Fruit fly (Drosophila melanogaster) whole organism, embryonic: Measurements from ENCODE around the gene CG6481.

ENCODE experiments used
- Adf1 ChIP-seq: fragments of 200-800 bp; sonication (Bioruptor generic); IDR thresholded peaks from 2 replicates; pipeline ENCODE4 v1.3.6; 2022; ENCODE audit warnings: missing biosample characterization, missing genetic modification characterization
- Antp ChIP-seq: fragments of 200-800 bp; sonication (Bioruptor generic); optimal IDR thresholded peaks from 3 replicates; lab custom pipeline; 2016; ENCODE audit warnings: missing biosample characterization, missing genetic modification characterization
- Bgb ChIP-seq: fragments of 200-800 bp; sonication (Bioruptor generic); IDR thresholded peaks from 2 replicates; pipeline ENCODE4 v1.3.6; 2022; ENCODE audit warnings: missing biosample characterization, missing genetic modification characterization; ENCODE audit not compliant: partially characterized antibody
- Blimp-1 ChIP-seq: fragments of 200-800 bp; sonication (Bioruptor generic); optimal IDR thresholded peaks from 3 replicates; lab custom pipeline; 2018; ENCODE audit warnings: missing biosample characterization, missing genetic modification characterization, mild to moderate bottlenecking, moderate library complexity, missing genetic modification reagents
- CG10979 ChIP-seq: fragments of 200-800 bp; sonication (Bioruptor generic); optimal IDR thresholded peaks from 2 replicates; lab custom pipeline; 2018; ENCODE audit warnings: missing biosample characterization, mild to moderate bottlenecking, missing genetic modification characterization, moderate library complexity
- CG13894 ChIP-seq: fragments of 200-800 bp; sonication (Bioruptor generic); optimal IDR thresholded peaks from 3 replicates; lab custom pipeline; 2018; ENCODE audit warnings: missing biosample characterization, mild to moderate bottlenecking, missing genetic modification characterization, moderate library complexity
- CG15073 ChIP-seq: fragments of 200-800 bp; sonication (Bioruptor generic); optimal IDR thresholded peaks from 2 replicates; lab custom pipeline; 2016; ENCODE audit warnings: missing biosample characterization, missing genetic modification characterization
- CG17328 ChIP-seq: fragments of 200-800 bp; sonication (Bioruptor generic); IDR thresholded peaks from 2 replicates; pipeline ENCODE4 v1.3.6; 2022; ENCODE audit warnings: missing biosample characterization, missing genetic modification characterization
- CG17568 ChIP-seq: fragments of 200-800 bp; sonication (Bioruptor generic); optimal IDR thresholded peaks from 2 replicates; lab custom pipeline; 2018; ENCODE audit warnings: missing biosample characterization, mild to moderate bottlenecking, missing genetic modification characterization, moderate library complexity
- CG18262 ChIP-seq: fragments of 200-800 bp; optimal IDR thresholded peaks from 3 replicates; lab custom pipeline; 2019; ENCODE audit warnings: missing biosample characterization, mild to moderate bottlenecking, missing genetic modification characterization, moderate library complexity
- CG18764 ChIP-seq: fragments of 200-800 bp; sonication (Bioruptor generic); optimal IDR thresholded peaks from 3 replicates; lab custom pipeline; 2016; ENCODE audit warnings: missing biosample characterization, missing genetic modification characterization
- CG31224 ChIP-seq: fragments of 200-800 bp; sonication (Bioruptor generic); IDR thresholded peaks from 2 replicates; pipeline ENCODE4 v1.3.6; 2022; ENCODE audit warnings: missing biosample characterization, missing genetic modification characterization
- CG32767 ChIP-seq: fragments of 200-800 bp; sonication (Bioruptor generic); IDR thresholded peaks from 2 replicates; pipeline ENCODE4 v1.3.6; 2022; ENCODE audit warnings: missing biosample characterization, missing genetic modification characterization
- CG4360 ChIP-seq: fragments of 200-800 bp; sonication (Bioruptor generic); IDR thresholded peaks from 2 replicates; pipeline ENCODE4 v1.3.6; 2022; ENCODE audit warnings: missing biosample characterization, missing genetic modification characterization
- CG43689 ChIP-seq: fragments of 200-800 bp; sonication (Bioruptor generic); IDR thresholded peaks from 2 replicates; pipeline ENCODE4 v1.3.6; 2022; ENCODE audit warnings: missing biosample characterization, missing genetic modification characterization
- CG7963 ChIP-seq: fragments of 200-800 bp; sonication (Bioruptor generic); IDR thresholded peaks from 3 replicates; pipeline ENCODE4 v1.3.6; 2022; ENCODE audit warnings: missing biosample characterization, missing genetic modification characterization; ENCODE audit not compliant: partially characterized antibody
- CG7987 ChIP-seq: fragments of 200-800 bp; sonication (Bioruptor generic); optimal IDR thresholded peaks from 2 replicates; lab custom pipeline; 2018; ENCODE audit warnings: missing biosample characterization, mild to moderate bottlenecking, missing genetic modification characterization, moderate library complexity
- Doc2 ChIP-seq: fragments of 200-800 bp; sonication (Bioruptor generic); IDR thresholded peaks from 2 replicates; pipeline ENCODE4 v1.3.6; 2022; ENCODE audit warnings: missing biosample characterization, missing genetic modification characterization
- Fer2 ChIP-seq: fragments of 200-800 bp; sonication (Bioruptor generic); optimal IDR thresholded peaks from 2 replicates; lab custom pipeline; 2018; ENCODE audit warnings: missing biosample characterization, mild to moderate bottlenecking, missing genetic modification characterization, moderate library complexity
- HHEX ChIP-seq: fragments of 200-800 bp; sonication (Bioruptor generic); optimal IDR thresholded peaks from 3 replicates; lab custom pipeline; 2017; ENCODE audit warnings: missing biosample characterization, mild to moderate bottlenecking, missing genetic modification characterization, missing genetic modification reagents
- Hey ChIP-seq: fragments of 200-800 bp; sonication (Bioruptor generic); optimal IDR thresholded peaks from 3 replicates; lab custom pipeline; 2018; ENCODE audit warnings: missing biosample characterization, mild to moderate bottlenecking, missing genetic modification characterization
- HmgD ChIP-seq: fragments of 200-800 bp; sonication (Bioruptor generic); optimal IDR thresholded peaks from 3 replicates; lab custom pipeline; 2016; ENCODE audit warnings: missing biosample characterization, missing genetic modification characterization
- Hmr ChIP-seq: fragments of 200-800 bp; sonication (Bioruptor generic); optimal IDR thresholded peaks from 3 replicates; lab custom pipeline; 2017; ENCODE audit warnings: mild to moderate bottlenecking, missing biosample characterization, missing genetic modification reagents, missing genetic modification characterization
- Hr3 ChIP-seq: fragments of 200-800 bp; sonication (Bioruptor generic); optimal IDR thresholded peaks from 3 replicates; lab custom pipeline; 2016; ENCODE audit warnings: missing biosample characterization, missing genetic modification characterization
- Mrtf ChIP-seq: fragments of 200-800 bp; sonication (Bioruptor generic); IDR thresholded peaks from 3 replicates; pipeline ENCODE4 v1.3.6; 2022; ENCODE audit warnings: missing biosample characterization, missing genetic modification characterization
- Sry-δ ChIP-seq: fragments of 200-800 bp; sonication (Bioruptor generic); optimal IDR thresholded peaks from 2 replicates; lab custom pipeline; 2016; ENCODE audit warnings: missing biosample characterization, missing genetic modification characterization
- ato ChIP-seq: fragments of 200-800 bp; sonication (Bioruptor generic); IDR thresholded peaks from 2 replicates; pipeline ENCODE4 v1.3.6; 2022; ENCODE audit warnings: missing biosample characterization, missing genetic modification characterization; ENCODE audit not compliant: partially characterized antibody
- croc ChIP-seq: fragments of 200-800 bp; sonication (Bioruptor generic); conservative IDR thresholded peaks from 3 replicates; pipeline ENCODE4 v1.3.6; 2022; ENCODE audit warnings: missing biosample characterization, missing genetic modification characterization
- cwo ChIP-seq: fragments of 200-800 bp; sonication (Bioruptor generic); optimal IDR thresholded peaks from 3 replicates; lab custom pipeline; 2017; ENCODE audit warnings: missing biosample characterization, missing genetic modification characterization, mild to moderate bottlenecking, moderate library complexity, missing genetic modification reagents
- dimm ChIP-seq: fragments of 200-800 bp; sonication (Bioruptor generic); IDR thresholded peaks from 2 replicates; pipeline ENCODE4 v1.3.6; 2022; ENCODE audit warnings: missing biosample characterization, missing genetic modification characterization
- dysf ChIP-seq: fragments of 200-800 bp; sonication (Bioruptor generic); IDR thresholded peaks from 3 replicates; pipeline ENCODE4 v1.3.6; 2022; ENCODE audit warnings: missing biosample characterization, missing genetic modification characterization
- eve ChIP-seq, 2 experiments: fragments of >200 bp; optimal IDR thresholded peaks; 2 replicates each; lab custom pipeline; 2017; ENCODE audit warnings: missing biosample characterization in 2 of 2, missing genetic modification characterization in 2 of 2
- fru ChIP-seq: fragments of >200 bp; optimal IDR thresholded peaks from 2 replicates; lab custom pipeline; 2017
- gem ChIP-seq: fragments of 200-800 bp; sonication (Bioruptor generic); optimal IDR thresholded peaks from 2 replicates; lab custom pipeline; 2019; ENCODE audit warnings: missing biosample characterization, mild to moderate bottlenecking, missing genetic modification characterization, moderate library complexity
- grau ChIP-seq: fragments of 200-800 bp; optimal IDR thresholded peaks from 3 replicates; lab custom pipeline; 2019; ENCODE audit warnings: missing biosample characterization, mild to moderate bottlenecking, missing genetic modification characterization, moderate library complexity
- inv ChIP-seq: fragments of 200-800 bp; sonication (Bioruptor generic); IDR thresholded peaks from 2 replicates; pipeline ENCODE4 v1.3.6; 2022; ENCODE audit warnings: missing biosample characterization, missing genetic modification characterization; ENCODE audit not compliant: partially characterized antibody
- kni ChIP-seq: fragments of 200-800 bp; sonication (Bioruptor generic); optimal IDR thresholded peaks from 3 replicates; lab custom pipeline; 2017; ENCODE audit warnings: mild to moderate bottlenecking, missing biosample characterization, missing genetic modification reagents, missing genetic modification characterization
- mirr ChIP-seq: fragments of 200-800 bp; sonication (Bioruptor generic); optimal IDR thresholded peaks from 3 replicates; lab custom pipeline; 2018; ENCODE audit warnings: missing biosample characterization, mild to moderate bottlenecking, missing genetic modification characterization
- oc ChIP-seq: fragments of 200-800 bp; sonication (Bioruptor generic); optimal IDR thresholded peaks from 2 replicates; lab custom pipeline; 2018; ENCODE audit warnings: missing biosample characterization, mild to moderate bottlenecking, missing genetic modification characterization, moderate library complexity
- onecut ChIP-seq: fragments of 200-800 bp; sonication (Bioruptor generic); IDR thresholded peaks from 2 replicates; pipeline ENCODE4 v1.3.6; 2022; ENCODE audit warnings: missing biosample characterization, missing genetic modification characterization
- prd ChIP-seq, 3 experiments: fragments of >200 bp in 2 of 3; fragments of 200-800 bp in 1 of 3; sonication (Bioruptor generic) in 1 of 3; optimal IDR thresholded peaks in 2 of 3; IDR thresholded peaks in 1 of 3; 2 replicates in 2 of 3; 3 replicates in 1 of 3; pipeline versions ENCODE4 v1.3.6 to Lab custom; 2017 to 2022; ENCODE audit warnings: missing biosample characterization in 1 of 3, missing genetic modification characterization in 1 of 3
- row ChIP-seq: fragments of 200-800 bp; sonication (Bioruptor generic); IDR thresholded peaks from 3 replicates; pipeline ENCODE4 v1.3.6; 2022; ENCODE audit warnings: missing biosample characterization, missing genetic modification characterization
- scrt ChIP-seq: fragments of 200-800 bp; sonication (Bioruptor generic); optimal IDR thresholded peaks from 2 replicates; lab custom pipeline; 2018; ENCODE audit warnings: missing biosample characterization, mild to moderate bottlenecking, missing genetic modification characterization, moderate library complexity
- tap ChIP-seq: fragments of 200-800 bp; optimal IDR thresholded peaks from 3 replicates; lab custom pipeline; 2019; ENCODE audit warnings: missing biosample characterization, mild to moderate bottlenecking, missing genetic modification characterization, moderate library complexity
- tgo ChIP-seq: fragments of 200-800 bp; sonication (Bioruptor generic); IDR thresholded peaks from 3 replicates; pipeline ENCODE4 v1.3.6; 2022; ENCODE audit warnings: missing biosample characterization, missing genetic modification characterization
- trem ChIP-seq: fragments of 200-800 bp; optimal IDR thresholded peaks from 3 replicates; lab custom pipeline; 2019; ENCODE audit warnings: missing biosample characterization, mild to moderate bottlenecking, missing genetic modification characterization, moderate library complexity
- zfh1 ChIP-seq: fragments of 200-800 bp; sonication (Bioruptor generic); IDR thresholded peaks from 3 replicates; pipeline ENCODE4 v1.3.6; 2022; ENCODE audit warnings: missing biosample characterization, missing genetic modification characterization

Gene CG6481

dm6 chrX:18499679-18500187 is 22.5 kb downstream of the CG6481 start, which contains the start of the genes Pgant7 and Xrcc2 (continued):
- TF ChIP-seq inv (peak; percentile 32; the same call in 1 of the 2 replicates), Bgb (GFP tag; lab: Robert Waterston, UW) (peak; percentile 70)

dm6 chrX:18494165-18494740 is 28.0 kb downstream of the CG6481 start, which contains the start of gene CG15043:
TSS of gene CG15043 (minus strand) at chrX:18494168.
- TF ChIP-seq cwo (GFP tag; lab: Kevin White, UChicago) (peak; percentile 44), CG43689 (GFP tag; lab: Robert Waterston, UW) (no peak), CG17568 (GFP tag; lab: Kevin White, UChicago) (no peak), oc (no peak), Blimp-1 (GFP tag; lab: Kevin White, UChicago) (no peak), CG18764 (GFP tag; lab: Kevin White, UChicago) (no peak), Hey (tag; lab: Kevin White, UChicago) (peak; percentile 76), gem (tag; lab: Kevin White, UChicago) (no peak), HHEX (GFP tag; lab: Kevin White, UChicago) (peak; percentile 50), scrt (GFP tag; lab: Kevin White, UChicago) (no peak), Hmr (GFP tag; lab: Kevin White, UChicago) (no peak), CG4360 (GFP tag; lab: Robert Waterston, UW) (no peak), eve (GFP tag; optimal IDR thresholded peaks at IDR 0.05; lab: Kevin White, UChicago) (no peak), CG10979 (tag; lab: Kevin White, UChicago) (no peak), Adf1 (GFP tag; lab: Robert Waterston, UW) (no peak), dimm (GFP tag; lab: Robert Waterston, UW) (no peak), Antp (GFP tag; lab: Kevin White, UChicago) (peak; percentile 50), Doc2 (GFP tag; lab: Robert Waterston, UW) (no peak), ato (GFP tag; lab: Robert Waterston, UW) (no peak), Fer2 (tag; lab: Kevin White, UChicago) (no peak), tap (no peak), CG7987 (GFP tag; lab: Kevin White, UChicago) (no peak), trem (tag; lab: Kevin White, UChicago) (no peak), croc (GFP tag; lab: Robert Waterston, UW) (no peak), zfh1 (GFP tag; lab: Robert Waterston, UW) (peak; percentile 49; the same call in 2 of the 3 replicates), HmgD (GFP tag; lab: Kevin White, UChicago) (no peak), onecut (GFP tag; lab: Robert Waterston, UW) (peak; percentile 27; the same call in 1 of the 2 replicates), tgo (GFP tag; lab: Robert Waterston, UW) (peak; percentile 29; the same call in 1 of the 3 replicates), CG32767 (no peak), CG18262 (tag; lab: Kevin White, UChicago) (no peak), prd (optimal IDR thresholded peaks at IDR 0.05; lab: Kevin White, UChicago) (no peak), prd (GFP tag; IDR thresholded peaks at IDR 0.05; lab: Robert Waterston, UW) (no peak; the same call in 2 of the 3 replicates), row (GFP tag; lab: Robert Waterston, UW) (peak; percentile 70), Mrtf (0 out of 3 replicates have a peak, but pooled peaks have one; percentile 33), CG31224 (GFP tag; lab: Robert Waterston, UW) (0 out of 2 replicates have a peak, but pooled peaks have one; percentile 31), Sry-δ (GFP tag; lab: Kevin White, UChicago) (peak; percentile 16), CG15073 (GFP tag; lab: Kevin White, UChicago) (no peak), kni (no peak), mirr (GFP tag; lab: Kevin White, UChicago) (no peak), CG7963 (no peak), CG13894 (tag; lab: Kevin White, UChicago) (peak; percentile 2), grau (peak; percentile 23), Hr3 (no peak), dysf (GFP tag; lab: Robert Waterston, UW) (peak; percentile 61; the same call in 2 of the 3 replicates), fru (lab: Kevin White, UChicago) (no peak), CG17328 (no peak)
